Fruit fly (Drosophila melanogaster): ENCODE results near the gene CG4199.

Gene CG4199

DNA sequence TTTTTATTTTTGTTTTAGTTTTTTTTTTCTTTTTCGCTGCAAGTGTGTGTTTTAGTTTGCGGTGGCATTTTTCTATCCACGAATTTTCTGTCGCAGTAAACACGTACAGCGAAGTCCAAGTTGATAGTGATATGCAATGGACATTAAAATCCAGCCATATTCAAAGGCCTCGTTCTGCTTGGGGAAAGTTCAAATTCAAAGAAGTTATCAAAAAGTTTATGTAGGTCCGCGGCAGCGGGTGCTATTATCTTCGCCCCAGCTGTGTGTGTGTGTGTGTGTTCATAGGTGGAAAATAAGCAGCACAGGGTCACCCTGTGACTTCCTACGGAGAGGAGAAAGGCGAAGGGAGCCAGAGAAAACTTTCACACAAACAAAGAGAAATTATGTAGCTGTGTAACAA lies 14.2 kb upstream of the CG4199 start (continued):
- peak; percentile 71 for TF ChIP-seq CG18619 (GFP tag; optimal IDR thresholded peaks at IDR 0.05)
- TF ChIP-seq CG10979 (tag; optimal IDR thresholded peaks at IDR 0.05): peak; percentile 47
- TF ChIP-seq Oaz (GFP tag; IDR thresholded peaks at IDR 0.05): peak; percentile 42; the same call in 1 of the 2 replicates
- TF ChIP-seq CG11696 (GFP tag; IDR thresholded peaks at IDR 0.05): peak; percentile 87
- no peak for TF ChIP-seq CG5245 (GFP tag; optimal IDR thresholded peaks at IDR 0.05)
- TF ChIP-seq CG11093 (GFP tag; IDR thresholded peaks at IDR 0.05): peak; percentile 47; the same call in 2 of the 3 replicates
- TF ChIP-seq CG8359 (GFP tag; optimal IDR thresholded peaks at IDR 0.05; ENCODE audit: borderline replicate concordance): no peak
- TF ChIP-seq Camta (GFP tag; optimal IDR thresholded peaks at IDR 0.05): peak; percentile 36
- TF ChIP-seq MESR4 (GFP tag; optimal IDR thresholded peaks at IDR 0.05): no peak
- no peak for TF ChIP-seq CG8290 (GFP tag; optimal IDR thresholded peaks at IDR 0.05)
- TF ChIP-seq CG8290 (tag; optimal IDR thresholded peaks at IDR 0.05): peak in 1 of 2 experiments; percentile 90
- peak; percentile 79 for TF ChIP-seq row (GFP tag; IDR thresholded peaks at IDR 0.05)
- TF ChIP-seq bigmax (GFP tag; optimal IDR thresholded peaks at IDR 0.05): no peak
- no peak for TF ChIP-seq CG18764 (GFP tag; optimal IDR thresholded peaks at IDR 0.05)
- no peak for TF ChIP-seq ftz-f1 (GFP tag; optimal IDR thresholded peaks at IDR 0.05)
- TF ChIP-seq CG16815 (GFP tag; optimal IDR thresholded peaks at IDR 0.05): peak; percentile 52
- TF ChIP-seq Nf-YA (GFP tag; IDR thresholded peaks at IDR 0.05): no peak
- TF ChIP-seq Six4 (GFP tag; optimal IDR thresholded peaks at IDR 0.05): peak; percentile 28
- TF ChIP-seq dmrt11E (tag; optimal IDR thresholded peaks at IDR 0.05): peak; percentile 55
- no peak for TF ChIP-seq CG17912 (GFP tag; optimal IDR thresholded peaks at IDR 0.05)
- TF ChIP-seq ro (GFP tag; IDR thresholded peaks at IDR 0.05): no peak
- no peak for TF ChIP-seq bbx (GFP tag; IDR thresholded peaks at IDR 0.05; ENCODE audit: partially characterized antibody)
- TF ChIP-seq CG6272 (GFP tag; IDR thresholded peaks at IDR 0.05): no peak
- TF ChIP-seq Xbp1 (GFP tag; optimal IDR thresholded peaks at IDR 0.05): peak; percentile 60
- peak; percentile 76 for TF ChIP-seq H2.0 (GFP tag; IDR thresholded peaks at IDR 0.05)
- TF ChIP-seq CG14965 (GFP tag; optimal IDR thresholded peaks at IDR 0.05; ENCODE audit: borderline replicate concordance): no peak
- TF ChIP-seq Hsf (GFP tag; optimal IDR thresholded peaks at IDR 0.05): peak; percentile 48
- no peak for TF ChIP-seq Atf6 (GFP tag; IDR thresholded peaks at IDR 0.05)
- peak; percentile 44 for TF ChIP-seq nmo (GFP tag; optimal IDR thresholded peaks at IDR 0.05)
- TF ChIP-seq Mad (GFP tag; optimal IDR thresholded peaks at IDR 0.05): no peak
- peak in 1 of 2 experiments; percentile 3 for TF ChIP-seq Eip74EF (GFP tag; optimal IDR thresholded peaks at IDR 0.05)
- peak; percentile 16 for TF ChIP-seq CG4820 (GFP tag; optimal IDR thresholded peaks at IDR 0.05)
- peak; percentile 40; the same call in 1 of the 2 replicates for TF ChIP-seq danr (GFP tag; IDR thresholded peaks at IDR 0.05)
- TF ChIP-seq CG31441 (GFP tag; IDR thresholded peaks at IDR 0.05): peak; percentile 56; the same call in 1 of the 2 replicates
- TF ChIP-seq CG5953 (GFP tag; IDR thresholded peaks at IDR 0.05): peak; percentile 41; the same call in 1 of the 2 replicates
- TF ChIP-seq Sry-β (GFP tag; optimal IDR thresholded peaks at IDR 0.05): no peak
- peak; percentile 55 for TF ChIP-seq ewg (GFP tag; optimal IDR thresholded peaks at IDR 0.05)
- TF ChIP-seq CG43689 (GFP tag; IDR thresholded peaks at IDR 0.05): peak; percentile 43
- peak; percentile 51 for TF ChIP-seq CG1529 (GFP tag; optimal IDR thresholded peaks at IDR 0.05)
- no peak for TF ChIP-seq CG15514 (GFP tag; optimal IDR thresholded peaks at IDR 0.05)
- peak; percentile 68 for TF ChIP-seq Oli (tag; optimal IDR thresholded peaks at IDR 0.05)
- peak; percentile 17 for TF ChIP-seq CG10274 (GFP tag; optimal IDR thresholded peaks at IDR 0.05)
- 0 out of 2 replicates have a peak, but pooled peaks have one; percentile 32 for TF ChIP-seq toy (GFP tag; IDR thresholded peaks at IDR 0.05)
- TF ChIP-seq CG6689 (GFP tag; IDR thresholded peaks at IDR 0.05): peak; percentile 71
- peak; percentile 34 for TF ChIP-seq CG9609 (GFP tag; optimal IDR thresholded peaks at IDR 0.05)
- no peak for TF ChIP-seq Ets97D (GFP tag; optimal IDR thresholded peaks at IDR 0.05)
- TF ChIP-seq HLH4C (GFP tag; IDR thresholded peaks at IDR 0.05; ENCODE audit: partially characterized antibody): no peak
- TF ChIP-seq NFAT (GFP tag; IDR thresholded peaks at IDR 0.05): no peak; the same call in 1 of the 2 replicates
- TF ChIP-seq CG6765 (GFP tag; optimal IDR thresholded peaks at IDR 0.05): no peak
- TF ChIP-seq gcm2 (GFP tag; optimal IDR thresholded peaks at IDR 0.05): no peak
- peak; percentile 76 for TF ChIP-seq dmrt99B (tag; optimal IDR thresholded peaks at IDR 0.05)

Data from whole organism, embryonic.